Fruit fly (Drosophila melanogaster): ENCODE data around the gene Dus2.
A peak's percentile ranks its signal among the peaks of the same experiment; 100 is the strongest.

- no peak for TF ChIP-seq CG2712 (tag; optimal IDR thresholded peaks at IDR 0.05)
- no peak for TF ChIP-seq Sry-β (GFP tag; optimal IDR thresholded peaks at IDR 0.05)
- no peak for TF ChIP-seq CG18262 (tag; optimal IDR thresholded peaks at IDR 0.05)
- TF ChIP-seq crc (GFP tag; optimal IDR thresholded peaks at IDR 0.05), result no peak
- TF ChIP-seq CG16815 (GFP tag; optimal IDR thresholded peaks at IDR 0.05), result no peak
- TF ChIP-seq CoRest (tag; optimal IDR thresholded peaks at IDR 0.05), result no peak
- no peak for TF ChIP-seq nau (GFP tag; optimal IDR thresholded peaks at IDR 0.05)
- TF ChIP-seq CG8765 (GFP tag; IDR thresholded peaks at IDR 0.05), result no peak
- no peak for TF ChIP-seq jing (GFP tag; optimal IDR thresholded peaks at IDR 0.05)
- TF ChIP-seq CG7839 (tag; optimal IDR thresholded peaks at IDR 0.05), result peak; percentile 2
- TF ChIP-seq Dek (tag; optimal IDR thresholded peaks at IDR 0.05), result no peak
- TF ChIP-seq Dll (GFP tag; IDR thresholded peaks at IDR 0.05; ENCODE audit: partially characterized antibody), result no peak
Measured at dm6 chrX:14216844-14217243, 20.9 kb upstream of the Dus2 start.

All from whole organism, embryonic.